Worm (Caenorhabditis elegans) whole organism, L2 larva: Measurements from ENCODE around the gene D1069.3.

Experiments used
- F13H6.1 ChIP-seq: sonication (generic microtip); optimal IDR thresholded peaks from 2 replicates; lab custom pipeline; 2016; ENCODE audit warnings: missing genetic modification characterization, missing compliant biosample characterization
- aly-2 ChIP-seq: fragments of 150-350 bp; optimal IDR thresholded peaks from 2 replicates; lab custom pipeline; 2014; ENCODE audit warnings: missing biosample characterization, missing genetic modification characterization
- dmd-4 ChIP-seq: sonication (generic microtip); optimal IDR thresholded peaks from 2 replicates; lab custom pipeline; 2017; ENCODE audit warnings: missing biosample characterization, missing genetic modification characterization
- nhr-237 ChIP-seq: fragments of 150-350 bp; optimal IDR thresholded peaks from 2 replicates; lab custom pipeline; 2014; ENCODE audit warnings: missing biosample characterization, missing genetic modification characterization
- nhr-6 ChIP-seq: fragments of 150-350 bp; optimal IDR thresholded peaks from 2 replicates; lab custom pipeline; 2014; ENCODE audit warnings: missing biosample characterization, missing genetic modification characterization
- sma-3 ChIP-seq: sonication (generic microtip); optimal IDR thresholded peaks from 2 replicates; lab custom pipeline; 2016; ENCODE audit warnings: missing genetic modification reagents, missing genetic modification characterization, missing compliant biosample characterization
- unc-55 ChIP-seq: fragments of 150-350 bp; sonication (generic microtip); optimal IDR thresholded peaks from 3 replicates; lab custom pipeline; 2014; ENCODE audit warnings: missing biosample characterization, missing genetic modification reagents, missing genetic modification characterization

- no peak for TF ChIP-seq unc-55
- no peak for TF ChIP-seq nhr-6 (tag; lab: Kevin White, UChicago)
- TF ChIP-seq sma-3 (GFP tag; lab: Kevin White, UChicago), result no peak
- TF ChIP-seq aly-2 (tag; lab: Kevin White, UChicago), result no peak
- no peak for TF ChIP-seq nhr-237
- TF ChIP-seq dmd-4 (tag; lab: Kevin White, UChicago), result no peak
- TF ChIP-seq F13H6.1 (tag; lab: Kevin White, UChicago), result no peak
These were observed 6.4 kb downstream of the D1069.3 start for ce11 chrII:341282-341681.
